Worm (Caenorhabditis elegans): ENCODE results near the gene F53F4.12.

ce11 chrV:13638040-13638439 lies 12.2 kb downstream of the F53F4.12 start:
- TF ChIP-seq ama-1 (optimal IDR thresholded peaks at IDR 0.05) (no peak), unc-55 (GFP tag; optimal IDR thresholded peaks at IDR 0.05) (no peak), mab-5 (tag; optimal IDR thresholded peaks at IDR 0.05) (no peak), mdl-1 (tag; optimal IDR thresholded peaks at IDR 0.05) (no peak), blmp-1 (tag; optimal IDR thresholded peaks at IDR 0.05; ENCODE audit: insufficient read depth) (no peak), egl-27 (tag; optimal IDR thresholded peaks at IDR 0.05) (no peak)

All from whole organism, L2 larva.